Fruit fly (Drosophila melanogaster): Measurements from ENCODE around the gene side-III.
A peak's percentile ranks its signal among the peaks of the same experiment; 100 is the strongest.

side-III gene

DNA sequence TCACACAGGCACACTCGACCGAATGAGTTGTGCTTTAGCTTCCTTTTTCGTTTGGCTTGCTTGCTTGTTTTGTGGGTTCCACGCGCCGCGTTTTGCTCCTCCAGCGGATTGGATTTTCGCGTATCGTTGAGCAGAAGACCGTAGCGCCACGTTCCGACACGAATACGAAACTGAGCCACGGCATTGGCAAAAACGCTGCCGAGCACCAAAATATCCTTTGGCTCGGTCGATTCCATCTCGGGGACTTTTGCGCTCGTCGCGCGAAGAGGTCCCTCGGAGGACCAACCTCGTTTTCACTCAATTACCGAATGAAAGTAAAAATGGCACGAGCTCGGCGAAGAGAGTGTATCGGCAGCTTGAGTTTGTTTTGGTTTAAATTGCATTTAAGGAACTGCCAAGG is at the start of gene side-III:
TSS of gene side-III (minus strand) at position 174 of the 400 bp plus-strand sequence.
- no peak for TF ChIP-seq CTCF (optimal IDR thresholded peaks at IDR 0.05)
- no peak for TF ChIP-seq CG8478 (optimal IDR thresholded peaks at IDR 0.05)

dm6 chr3R:6008202-6009062 is 49.1 kb upstream of the side-III start, which contains the start of gene Rm62:
Rm62 (minus strand) TSS chr3R:6008579.
- TF ChIP-seq CTCF (optimal IDR thresholded peaks at IDR 0.05) (peak in 1 of 2 experiments; percentile 23), CG8478 (optimal IDR thresholded peaks at IDR 0.05) (no peak)

dm6 chr3R:6007123-6008000 is 48.0 kb upstream of the side-III start:
- TF ChIP-seq CTCF (optimal IDR thresholded peaks at IDR 0.05) (no peak), CG8478 (optimal IDR thresholded peaks at IDR 0.05) (no peak)

dm6 chr3R:6006595-6006994 is 47.2 kb upstream of the side-III start:
- TF ChIP-seq CG8478 (optimal IDR thresholded peaks at IDR 0.05) (no peak), CTCF (optimal IDR thresholded peaks at IDR 0.05) (no peak)

- no peak for TF ChIP-seq CG8478 (optimal IDR thresholded peaks at IDR 0.05)
- TF ChIP-seq CTCF (optimal IDR thresholded peaks at IDR 0.05), result peak; percentile 59 to 68
Observed at dm6 chr3R:5998831-5999230, 39.5 kb upstream of the side-III start.

DNA sequence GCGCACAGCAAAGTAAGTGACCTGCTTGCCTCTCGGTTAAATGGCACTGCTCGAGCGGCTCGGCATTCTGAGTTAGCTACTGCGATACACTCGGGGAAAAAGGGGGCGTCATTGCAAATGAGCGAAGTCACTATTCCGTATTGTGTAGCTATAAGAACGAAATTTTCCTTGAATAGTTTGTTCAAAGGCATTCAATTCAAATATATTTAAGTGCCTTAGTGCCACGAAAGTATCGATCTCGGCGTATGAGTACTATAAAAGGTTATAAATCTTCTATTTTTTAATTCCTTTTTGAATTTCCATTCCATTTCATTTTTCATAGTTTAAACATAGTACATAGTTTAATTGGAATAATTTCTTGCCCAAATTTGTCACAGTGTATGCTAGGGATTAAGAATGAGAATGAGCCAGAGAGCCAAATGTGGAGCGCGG is 38.9 kb upstream of the side-III start:
- no peak for TF ChIP-seq CG8478 (optimal IDR thresholded peaks at IDR 0.05)
- no peak for TF ChIP-seq CTCF (optimal IDR thresholded peaks at IDR 0.05)

DNA sequence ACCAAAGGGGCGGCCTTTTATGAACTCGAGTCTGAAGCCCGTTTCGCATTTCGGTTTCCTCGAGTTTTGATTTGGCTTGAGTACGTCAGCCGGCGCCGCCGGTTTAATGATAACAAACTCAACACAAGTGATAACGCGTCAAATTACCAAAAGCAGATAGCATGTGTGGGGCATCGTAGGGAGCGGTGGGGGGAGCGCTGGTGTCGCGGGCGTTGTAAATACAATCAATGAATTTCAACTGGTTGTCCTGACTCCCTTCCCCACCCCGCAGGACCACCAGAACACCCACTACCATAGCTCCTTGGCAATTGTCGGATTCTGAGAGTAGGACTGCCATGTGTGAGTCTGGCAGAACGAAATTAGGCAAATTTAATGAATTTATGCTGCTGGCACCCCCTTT is 38.5 kb upstream of the side-III start:
- TF ChIP-seq CTCF (optimal IDR thresholded peaks at IDR 0.05) (no peak), CG8478 (optimal IDR thresholded peaks at IDR 0.05) (no peak)

DNA sequence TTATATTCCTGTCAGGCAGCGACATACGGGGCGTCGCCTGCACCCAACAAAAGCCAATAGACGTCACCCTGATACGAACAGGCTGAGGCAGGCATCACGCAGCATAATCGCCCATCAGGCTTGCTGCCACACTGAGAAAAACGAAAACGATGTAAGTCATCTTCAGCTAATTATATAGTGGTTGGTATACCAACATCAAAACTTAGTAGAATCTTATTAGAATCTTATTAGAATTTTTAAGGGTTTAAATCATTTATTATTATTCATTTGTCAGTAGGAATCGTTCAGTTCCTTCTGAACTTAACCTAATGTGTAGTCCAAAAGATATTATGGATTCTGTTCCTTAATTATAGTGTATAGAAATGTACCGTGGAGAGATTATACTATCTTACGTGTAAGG is 36.0 kb upstream of the side-III start:
- TF ChIP-seq CG8478 (optimal IDR thresholded peaks at IDR 0.05) (no peak), CTCF (optimal IDR thresholded peaks at IDR 0.05) (no peak)

- TF ChIP-seq CTCF (optimal IDR thresholded peaks at IDR 0.05) (no peak), CG8478 (optimal IDR thresholded peaks at IDR 0.05) (no peak)
Observed at dm6 chr3R:5993857-5994256, 34.5 kb upstream of the side-III start.

- no peak for TF ChIP-seq CTCF (optimal IDR thresholded peaks at IDR 0.05)
- TF ChIP-seq CG8478 (optimal IDR thresholded peaks at IDR 0.05), result no peak
Observed at dm6 chr3R:5976717-5977116, 17.4 kb upstream of the side-III start, which contains the start of gene Obp83b. Obp83b (minus strand) TSS chr3R:5976817.

DNA sequence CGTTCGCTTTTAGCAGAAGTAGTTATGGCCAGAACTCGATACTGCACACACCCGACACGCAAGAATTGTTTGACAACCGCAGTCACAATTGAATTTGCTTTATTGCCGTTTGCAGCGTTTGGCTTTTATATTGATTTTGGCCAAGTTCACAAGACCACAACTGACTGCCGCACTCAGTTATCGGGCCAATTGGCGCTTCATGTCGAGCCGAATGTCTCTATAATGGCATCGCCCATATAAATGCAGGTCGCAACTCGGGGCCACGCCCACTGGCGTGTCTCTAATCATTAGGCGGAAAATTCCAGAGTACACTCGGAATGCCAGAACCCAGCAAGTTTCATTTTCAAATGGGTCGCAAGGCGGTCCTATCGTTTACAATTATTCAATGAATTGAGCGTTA is 15.8 kb upstream of the side-III start, which contains the start of gene Obp83a:
TSS of gene Obp83a (minus strand) at position 101 of the 400 bp plus-strand sequence.
- TF ChIP-seq CTCF (optimal IDR thresholded peaks at IDR 0.05) (no peak), CG8478 (optimal IDR thresholded peaks at IDR 0.05) (no peak)

DNA sequence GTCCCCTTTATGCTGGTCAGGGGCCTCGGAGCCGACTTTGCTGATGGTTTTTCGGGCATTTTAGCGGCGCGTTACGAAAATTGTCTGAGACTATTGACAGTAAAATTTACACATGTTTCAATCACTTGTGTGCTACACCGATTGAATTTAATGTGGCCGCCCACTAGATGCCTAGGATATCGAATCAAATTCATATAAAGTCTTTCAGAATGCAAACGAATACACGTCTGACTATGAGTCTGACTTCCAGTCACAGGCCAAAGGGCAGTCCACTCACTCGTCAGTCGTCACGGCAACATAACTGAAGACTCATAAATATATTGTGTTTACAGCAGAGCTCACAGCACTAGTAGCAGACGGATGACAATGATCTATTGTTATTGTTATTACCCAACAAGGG is 1.5 kb upstream of the side-III start, which contains the start of gene CG11373:
TSS of gene CG11373 (minus strand) at position 101 of the 400 bp plus-strand sequence.
- TF ChIP-seq CTCF (optimal IDR thresholded peaks at IDR 0.05) (no peak), CG8478 (optimal IDR thresholded peaks at IDR 0.05) (no peak)

- no peak for TF ChIP-seq CTCF (optimal IDR thresholded peaks at IDR 0.05)
- TF ChIP-seq CG8478 (optimal IDR thresholded peaks at IDR 0.05), result no peak
Observed at dm6 chr3R:5937715-5938114, 21.6 kb downstream of the side-III start.

dm6 chr3R:5927841-5928240 is 31.5 kb downstream of the side-III start:
- TF ChIP-seq CTCF (optimal IDR thresholded peaks at IDR 0.05) (peak; percentile 56 to 80), CG8478 (optimal IDR thresholded peaks at IDR 0.05) (no peak)

dm6 chr3R:5924667-5925066 is 34.7 kb downstream of the side-III start:
- TF ChIP-seq CG8478 (optimal IDR thresholded peaks at IDR 0.05), result no peak
- TF ChIP-seq CTCF (optimal IDR thresholded peaks at IDR 0.05), result no peak

Measured in S2 (cell line).